Worm (Caenorhabditis elegans) whole organism, L4/young adult: ENCODE data around the gene phat-3.

Source experiments
- W03F9.2 ChIP-seq: fragments of 150-350 bp; optimal IDR thresholded peaks from 2 replicates; lab custom pipeline; 2014; ENCODE audit warnings: missing biosample characterization, missing genetic modification characterization
- dao-5 ChIP-seq: sonication (generic microtip); optimal IDR thresholded peaks from 2 replicates; lab custom pipeline; 2016; ENCODE audit warnings: missing genotype, missing genetic modification characterization, moderate library complexity, missing compliant biosample characterization
- him-1 ChIP-seq: sonication (generic microtip); optimal IDR thresholded peaks from 2 replicates; lab custom pipeline; 2016; ENCODE audit warnings: missing genotype, missing genetic modification reagents, missing genetic modification characterization, missing compliant biosample characterization

- TF ChIP-seq W03F9.2 (tag; lab: Kevin White, UChicago) = no peak
- no peak for TF ChIP-seq dao-5 (tag; lab: Kevin White, UChicago)
- TF ChIP-seq him-1 (tag; lab: Kevin White, UChicago) = no peak
Measured at ce11 chrV:4081283-4081682, 37.6 kb downstream of the phat-3 start, which contains the start of gene srh-211.
